Worm (Caenorhabditis elegans): ENCODE measurements around the gene clec-265.
A peak's percentile ranks its signal among the peaks of the same experiment; 100 is the strongest.

The clec-265 gene

DNA sequence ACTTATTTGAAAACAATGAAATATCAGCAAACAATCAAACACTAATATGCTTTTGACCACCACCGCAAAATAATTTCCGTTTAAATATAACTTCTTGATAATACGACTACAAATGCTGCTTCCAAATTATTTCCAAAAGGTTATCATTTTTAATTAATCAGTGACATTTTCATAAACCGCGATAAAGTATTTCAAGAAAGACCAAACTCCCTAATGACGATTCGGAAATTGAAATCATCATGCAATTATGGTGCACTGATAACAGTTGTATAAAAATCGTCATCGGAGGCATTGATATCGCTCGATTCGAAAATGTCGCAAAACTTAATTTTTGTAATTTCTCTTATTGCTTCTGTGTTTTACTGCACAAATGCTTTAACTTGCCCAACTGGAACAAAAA, at the start of gene clec-265:
Gene clec-265, plus strand, starts transcription at position 300 of the 400 bp plus-strand sequence.
- peak; percentile 10 for TF ChIP-seq atf-7 (tag; optimal IDR thresholded peaks at IDR 0.05)
- TF ChIP-seq nhr-80 (tag; optimal IDR thresholded peaks at IDR 0.05), result peak; percentile 89
- TF ChIP-seq nfya-1 (tag; optimal IDR thresholded peaks at IDR 0.05; ENCODE audit: borderline replicate concordance, insufficient read depth), result no peak

ce11 chrX:2983996-2984395, 47.6 kb upstream of the clec-265 start, which contains the start of gene osm-5:
TSS of gene osm-5 (plus strand) at chrX:2984263.
- TF ChIP-seq mes-4 (tag; optimal IDR thresholded peaks at IDR 0.05), result no peak
- no peak for TF ChIP-seq snpc-3.4 (tag; optimal IDR thresholded peaks at IDR 0.05)
- no peak for TF ChIP-seq D2030.7 (GFP tag; IDR thresholded peaks at IDR 0.05)
- TF ChIP-seq sptf-2 (GFP tag; optimal IDR thresholded peaks at IDR 0.05), result no peak
- no peak for TF ChIP-seq lir-1 (GFP tag; conservative IDR thresholded peaks at IDR 0.05)
- TF ChIP-seq hmg-1.2 (GFP tag; IDR thresholded peaks at IDR 0.05), result no peak
- TF ChIP-seq F23B12.7 (tag; optimal IDR thresholded peaks at IDR 0.05; ENCODE audit: insufficient read depth), result no peak

- no peak for TF ChIP-seq F39B2.1 (GFP tag; IDR thresholded peaks at IDR 0.05)
- TF ChIP-seq snpc-4 (GFP tag; optimal IDR thresholded peaks at IDR 0.05), result no peak
- TF ChIP-seq snpc-4 (tag; optimal IDR thresholded peaks at IDR 0.05), result peak in 2 of 4 experiments; percentile 54 to 80
These were observed 41.4 kb upstream of the clec-265 start for ce11 chrX:2990145-2990544.

DNA sequence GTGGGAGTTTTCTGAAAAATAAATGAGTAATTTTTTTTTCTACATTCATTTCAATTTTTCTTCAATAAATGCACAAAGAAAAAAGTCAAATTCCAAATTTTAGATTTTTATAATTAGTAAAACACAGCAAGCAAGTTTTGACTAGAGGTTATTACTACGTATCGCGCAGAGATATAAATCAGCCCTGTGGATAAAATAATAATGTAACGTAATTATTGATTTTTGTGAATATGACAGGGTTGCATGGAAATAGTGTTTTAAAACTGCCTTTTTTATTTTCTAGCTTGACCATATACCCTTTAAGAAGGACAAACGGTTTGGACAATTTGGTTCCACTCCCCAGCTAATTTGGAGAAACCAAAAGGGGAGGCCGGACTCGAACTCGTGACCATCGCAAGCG, 35.3 kb upstream of the clec-265 start:
- TF ChIP-seq let-607 (tag; optimal IDR thresholded peaks at IDR 0.05) (no peak), sea-2 (GFP tag; IDR thresholded peaks at IDR 0.05) (no peak), dox-1 (GFP tag; IDR thresholded peaks at IDR 0.05) (no peak), madf-6 (GFP tag; IDR thresholded peaks at IDR 0.05) (no peak), K11D2.4 (GFP tag; IDR thresholded peaks at IDR 0.05) (no peak), die-1 (tag; optimal IDR thresholded peaks at IDR 0.05) (no peak), repo-1 (tag; optimal IDR thresholded peaks at IDR 0.05) (no peak), B0336.3 (GFP tag; IDR thresholded peaks at IDR 0.05) (no peak), ztf-6 (GFP tag; IDR thresholded peaks at IDR 0.05) (no peak), tlf-1 (GFP tag; optimal IDR thresholded peaks at IDR 0.05) (no peak), F57A8.1 (GFP tag; optimal IDR thresholded peaks at IDR 0.05) (no peak), T26A5.8 (tag; optimal IDR thresholded peaks at IDR 0.05) (no peak), ccch-3 (GFP tag; optimal IDR thresholded peaks at IDR 0.05) (no peak)

DNA sequence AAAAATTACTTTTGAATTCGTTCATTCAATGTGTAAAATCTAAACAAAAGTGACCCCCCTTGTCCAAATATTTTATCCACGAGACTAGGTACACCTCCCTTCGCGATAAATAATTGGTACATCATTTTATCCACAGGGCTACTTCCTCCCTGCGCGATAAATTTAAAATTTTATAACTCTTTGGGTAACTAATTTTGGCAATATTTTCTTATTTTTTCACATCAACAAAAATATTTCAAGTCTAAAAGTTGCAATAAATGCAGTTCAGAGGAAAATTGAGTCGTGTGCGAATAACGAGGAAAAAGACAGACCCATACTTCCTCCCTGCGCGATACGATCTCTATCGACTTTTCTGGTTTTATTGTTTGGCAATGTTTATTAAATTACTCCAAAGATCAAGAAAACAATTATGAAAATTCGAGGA, 34.6 kb upstream of the clec-265 start:
- TF ChIP-seq attf-6 (GFP tag; IDR thresholded peaks at IDR 0.05) (no peak), F37B4.10 (GFP tag; IDR thresholded peaks at IDR 0.05) (peak; percentile 90; the same call in 1 of the 2 replicates), pha-4 (tag; optimal IDR thresholded peaks at IDR 0.05) (peak; percentile 46), lin-54 (GFP tag; optimal IDR thresholded peaks at IDR 0.05) (peak; percentile 92), repo-1 (tag; optimal IDR thresholded peaks at IDR 0.05) (peak; percentile 99), Y56A3A.18 (GFP tag; IDR thresholded peaks at IDR 0.05) (peak; percentile 99), mxl-1 (tag; optimal IDR thresholded peaks at IDR 0.05) (no peak), ccch-3 (GFP tag; optimal IDR thresholded peaks at IDR 0.05) (peak; percentile 83), madf-3 (GFP tag; IDR thresholded peaks at IDR 0.05) (peak; percentile 73), F57C9.4 (tag; optimal IDR thresholded peaks at IDR 0.05) (peak; percentile 39), dpff-1 (tag; optimal IDR thresholded peaks at IDR 0.05) (peak; percentile 89), fkh-3 (tag; optimal IDR thresholded peaks at IDR 0.05) (no peak), dox-1 (GFP tag; IDR thresholded peaks at IDR 0.05) (peak; percentile 98), B0035.1 (tag; optimal IDR thresholded peaks at IDR 0.05) (peak; percentile 95), aptf-2 (GFP tag; conservative IDR thresholded peaks at IDR 0.05) (no peak), somi-1 (GFP tag; optimal IDR thresholded peaks at IDR 0.05) (peak; percentile 98), ztf-25 (GFP tag; IDR thresholded peaks at IDR 0.05) (no peak), F52B5.7 (tag; optimal IDR thresholded peaks at IDR 0.05) (peak; percentile 82), mes-4 (tag; optimal IDR thresholded peaks at IDR 0.05) (no peak), snpc-1.3 (tag; optimal IDR thresholded peaks at IDR 0.05; ENCODE audit: insufficient read depth) (peak; percentile 73), nhr-120 (GFP tag; IDR thresholded peaks at IDR 0.05) (no peak)

All from whole organism, young adult.